Worm (Caenorhabditis elegans) whole organism, early embryonic: ENCODE measurements around the gene C06A12.19.

Experiments
- ama-1 ChIP-seq: fragments of 150-350 bp; optimal IDR thresholded peaks from 2 replicates; lab custom pipeline; 2014
- ceh-13 ChIP-seq: fragments of 200-800 bp; sonication (Bioruptor generic); optimal IDR thresholded peaks from 2 replicates; lab custom pipeline; 2018; ENCODE audit warnings: mild to moderate bottlenecking, missing genetic modification characterization, missing compliant biosample characterization
- ceh-36 ChIP-seq: sonication (generic microtip); optimal IDR thresholded peaks from 2 replicates; lab custom pipeline; 2016; ENCODE audit warnings: missing genetic modification characterization, inconsistent platforms, missing compliant biosample characterization
- hmbx-1 ChIP-seq: sonication (generic microtip); optimal IDR thresholded peaks from 2 replicates; lab custom pipeline; 2016; ENCODE audit warnings: mild to moderate bottlenecking, missing genetic modification characterization, missing compliant biosample characterization
- scrt-1 ChIP-seq: fragments of 200-800 bp; sonication (Bioruptor generic); IDR thresholded peaks from 2 replicates; pipeline ENCODE4 v1.3.6; 2022; ENCODE audit warnings: missing genetic modification characterization, missing compliant biosample characterization
- tbx-11 ChIP-seq: fragments of 200-800 bp; sonication (Bioruptor generic); IDR thresholded peaks from 2 replicates; pipeline ENCODE4 v1.3.6; 2022; ENCODE audit warnings: missing genetic modification characterization, missing compliant biosample characterization
- tra-4 ChIP-seq: sonication (generic microtip); optimal IDR thresholded peaks from 2 replicates; lab custom pipeline; 2017; ENCODE audit warnings: missing genetic modification characterization, missing compliant biosample characterization

- no peak for TF ChIP-seq ceh-36
- no peak for TF ChIP-seq ama-1 (lab: Kevin White, UChicago)
- TF ChIP-seq tbx-11 (GFP tag; lab: Robert Waterston, UW), result no peak
- no peak for TF ChIP-seq ceh-13 (GFP tag; lab: Kevin White, UChicago)
- TF ChIP-seq hmbx-1, result no peak
- no peak for TF ChIP-seq scrt-1 (GFP tag; lab: Robert Waterston, UW)
- TF ChIP-seq tra-4 (tag; lab: Kevin White, UChicago), result no peak
These were observed 27.9 kb upstream of the C06A12.19 start for ce11 chrIV:17467825-17468224.
